Worm (Caenorhabditis elegans) whole organism, dauer: ENCODE measurements around the gene ssq-3.

Experiments
- unc-62 ChIP-seq: sonication (generic microtip); optimal IDR thresholded peaks from 2 replicates; lab custom pipeline; 2017; ENCODE audit warnings: missing biosample characterization, missing genetic modification reagents, missing genetic modification characterization

Gene ssq-3

DNA sequence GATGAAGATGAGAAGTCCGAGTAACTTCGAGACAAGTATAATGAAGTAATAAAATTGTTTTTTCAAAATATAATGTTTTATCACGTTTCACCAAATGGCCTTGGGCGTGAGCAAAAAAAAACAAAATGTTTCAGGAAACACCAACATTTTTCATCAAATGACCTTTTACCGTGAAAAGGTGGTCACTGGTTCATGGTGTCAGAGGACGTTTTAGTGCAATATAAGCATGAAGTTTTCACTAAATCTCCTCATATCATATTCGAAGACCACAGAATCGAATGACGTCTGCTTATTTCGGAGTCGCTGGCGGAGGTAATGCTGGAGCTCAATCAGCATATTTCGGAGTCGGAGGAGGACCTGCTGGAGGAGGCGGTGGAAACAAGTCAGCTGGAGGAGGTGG lies at the start of gene ssq-3, which contains the start of gene ZC477.7:
Gene ssq-3, plus strand, starts transcription at position 251 of the 400 bp plus-strand sequence.
Gene ZC477.7, minus strand, starts transcription at position 101 of the 400 bp plus-strand sequence.
- TF ChIP-seq unc-62 (GFP tag; lab: Kevin White, UChicago), result no peak

DNA sequence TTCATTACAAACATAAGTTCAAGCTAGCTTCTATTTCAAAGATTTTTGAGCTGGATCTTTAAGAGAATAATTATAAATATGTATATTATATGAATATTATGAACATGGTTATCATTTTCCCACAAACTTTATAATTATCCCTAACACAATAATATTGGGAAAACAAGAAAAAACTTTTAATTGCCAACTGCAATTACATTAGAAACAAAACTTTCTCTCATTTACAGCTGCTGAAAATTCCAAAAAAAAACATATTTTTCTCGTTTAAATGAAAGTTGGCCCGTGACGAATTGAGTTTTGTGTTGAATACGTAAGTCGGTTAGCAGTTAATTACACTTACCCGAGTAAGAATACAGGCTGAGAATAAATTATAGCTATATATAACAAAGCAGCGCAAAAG lies 48.7 kb upstream of the ssq-3 start:
- no peak for TF ChIP-seq unc-62 (GFP tag; lab: Kevin White, UChicago)

DNA sequence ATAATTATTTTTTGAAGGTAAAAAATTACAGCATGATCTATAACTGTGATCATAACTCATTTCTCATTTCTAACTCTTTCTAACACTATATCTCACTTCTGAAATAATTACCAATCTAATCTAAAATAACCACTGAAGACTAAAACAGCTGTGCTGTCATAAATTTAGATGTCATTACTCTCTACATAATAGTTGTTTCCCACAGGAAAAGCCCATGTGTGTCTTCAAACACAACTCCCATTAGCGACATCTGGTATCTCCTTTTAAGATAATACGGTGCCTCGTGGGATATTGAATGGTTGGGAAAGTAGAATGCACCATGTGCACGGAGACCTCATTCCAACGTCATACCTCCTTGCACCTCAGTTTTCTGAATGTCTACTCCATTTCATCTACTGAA lies 46.4 kb upstream of the ssq-3 start, which contains the start of gene Y43B11AL.1:
Gene Y43B11AL.1, plus strand, starts transcription at position 301 of the 400 bp plus-strand sequence.
- TF ChIP-seq unc-62 (GFP tag; lab: Kevin White, UChicago), result no peak

DNA sequence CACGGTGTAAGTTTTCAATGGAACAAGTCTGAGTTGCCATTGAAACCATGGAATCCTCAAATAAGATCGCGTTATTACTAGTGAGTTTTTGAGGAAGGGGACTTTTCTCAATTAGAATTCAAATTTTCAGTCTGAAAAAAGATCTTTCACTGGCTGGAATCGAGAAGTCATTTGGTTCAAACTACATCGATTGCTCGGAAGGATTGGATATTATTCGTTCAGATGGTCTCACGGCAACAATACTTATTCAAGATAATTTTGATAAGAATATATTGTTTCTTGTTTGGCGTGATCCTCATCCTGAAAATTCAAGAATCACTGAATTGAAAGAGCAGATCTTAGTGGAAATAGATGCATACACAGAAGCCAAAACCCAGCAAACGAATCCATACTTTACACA lies 44.0 kb upstream of the ssq-3 start:
- TF ChIP-seq unc-62 (GFP tag; lab: Kevin White, UChicago), result no peak

ce11 chrIV:7072110-7072509 lies 39.3 kb upstream of the ssq-3 start, which contains the start of gene srg-48:
TSS of gene srg-48 (plus strand) at chrIV:7072410.
- TF ChIP-seq unc-62 (GFP tag; lab: Kevin White, UChicago), result no peak

ce11 chrIV:7075063-7075462 lies 36.3 kb upstream of the ssq-3 start, which contains the start of gene srg-50:
TSS of gene srg-50 (minus strand) at chrIV:7075163.
- no peak for TF ChIP-seq unc-62 (GFP tag; lab: Kevin White, UChicago)

DNA sequence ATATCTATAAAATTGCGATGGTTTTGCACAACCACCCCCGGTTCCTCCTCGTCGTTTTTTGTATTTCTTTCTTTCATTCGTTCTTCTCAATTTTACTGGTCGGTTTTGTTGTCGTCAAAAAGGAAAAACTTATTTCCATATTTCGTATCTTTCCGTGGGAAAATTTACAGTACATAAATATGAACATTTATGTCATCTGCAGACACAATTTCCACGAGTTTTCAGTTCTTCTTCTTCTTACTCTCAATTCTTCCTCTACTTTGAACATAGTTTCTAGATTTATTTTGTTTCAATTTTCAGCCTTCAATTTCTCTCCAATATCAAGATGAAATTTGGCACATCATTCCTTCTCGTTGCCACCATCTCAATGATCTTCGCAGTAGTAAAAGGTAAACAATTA lies 30.2 kb upstream of the ssq-3 start, which contains the start of gene Y43B11AR.1:
Gene Y43B11AR.1, plus strand, starts transcription at position 301 of the 400 bp plus-strand sequence.
- no peak for TF ChIP-seq unc-62 (GFP tag; lab: Kevin White, UChicago)

- TF ChIP-seq unc-62 (GFP tag; lab: Kevin White, UChicago), result no peak
These were observed 28.0 kb upstream of the ssq-3 start, which contains the start of gene Y43B11AR.3 for ce11 chrIV:7083382-7083784. TSS of gene Y43B11AR.3 (minus strand) at chrIV:7083716.

ce11 chrIV:7083976-7084375 lies 27.4 kb upstream of the ssq-3 start:
- TF ChIP-seq unc-62 (GFP tag; lab: Kevin White, UChicago), result no peak

DNA sequence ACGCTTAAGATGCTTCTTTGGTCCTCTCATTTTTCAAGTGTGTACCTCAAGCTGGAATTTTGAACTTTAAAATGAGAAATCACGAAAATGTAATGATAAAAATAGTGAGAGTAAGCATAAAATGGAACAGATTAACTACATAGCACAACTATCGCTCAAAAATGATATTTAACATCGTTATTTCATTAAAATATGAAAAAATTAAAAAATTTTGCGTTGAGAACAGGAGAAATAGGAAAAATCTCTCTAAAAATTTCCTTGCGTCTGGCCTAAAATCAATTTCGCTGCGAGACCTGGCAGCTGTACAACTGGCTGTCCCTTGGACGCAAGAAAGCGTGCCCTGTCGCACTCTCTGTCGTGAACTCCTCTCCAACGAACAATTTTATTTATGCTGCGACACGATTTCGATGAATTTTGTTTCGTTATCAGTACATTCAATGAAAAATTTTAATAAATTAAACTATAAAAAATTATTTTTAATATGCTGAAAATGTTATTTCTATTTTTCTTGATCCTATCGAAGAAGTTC lies 26.7 kb upstream of the ssq-3 start, which contains the start of gene rps-4:
Gene rps-4, minus strand, starts transcription at position 51 of the 529 bp plus-strand sequence.
- TF ChIP-seq unc-62 (GFP tag; lab: Kevin White, UChicago), result no peak

ce11 chrIV:7094216-7094758 lies 17.1 kb upstream of the ssq-3 start, which contains the start of gene deb-1:
TSS of gene deb-1 (minus strand) at chrIV:7094266.
- no peak for TF ChIP-seq unc-62 (GFP tag; lab: Kevin White, UChicago)

DNA sequence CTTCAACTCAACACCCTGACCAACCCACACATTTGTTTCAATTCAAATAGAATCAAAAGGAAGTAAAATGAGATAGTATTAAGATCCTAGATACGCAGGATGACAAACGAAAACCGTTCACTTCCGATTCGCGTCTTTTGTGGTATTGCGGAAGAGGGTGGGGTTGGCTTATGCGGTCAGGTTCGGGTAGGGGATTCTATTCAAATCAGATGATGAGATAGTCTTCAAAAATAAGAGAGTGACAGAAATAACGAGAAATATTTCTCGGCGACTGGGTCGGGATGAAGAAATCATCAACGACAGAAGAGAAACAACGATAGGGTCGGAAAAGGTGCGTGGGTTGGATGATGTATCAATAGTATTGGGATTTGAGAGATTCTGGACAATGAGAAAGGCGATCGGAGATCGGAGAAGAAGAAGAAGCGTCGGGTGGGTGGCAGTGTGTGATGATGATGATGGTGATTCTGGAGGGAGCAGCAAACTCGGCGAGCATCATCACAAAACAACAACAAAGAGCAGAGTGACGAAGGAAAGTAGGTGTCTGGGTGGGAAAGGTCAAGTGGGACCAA lies 15.9 kb upstream of the ssq-3 start:
- no peak for TF ChIP-seq unc-62 (GFP tag; lab: Kevin White, UChicago)

DNA sequence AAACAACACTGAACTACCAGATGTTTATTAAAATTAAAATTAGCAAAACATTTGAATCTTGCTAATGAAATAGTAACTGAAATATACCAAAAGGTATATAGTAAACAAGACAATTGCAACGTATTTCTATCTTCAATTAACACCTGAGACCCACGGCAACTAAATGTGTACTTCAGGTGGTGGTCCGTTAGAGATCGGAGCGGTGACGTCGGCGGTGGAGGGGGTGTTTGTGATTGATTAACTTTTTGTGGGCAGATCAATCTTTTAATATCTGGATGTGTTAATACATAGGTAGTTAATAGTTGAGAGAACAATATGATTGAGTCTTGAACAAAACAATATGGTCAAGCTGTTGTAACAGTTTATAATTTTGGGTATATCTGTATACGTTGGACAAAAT lies 15.3 kb upstream of the ssq-3 start:
- TF ChIP-seq unc-62 (GFP tag; lab: Kevin White, UChicago), result no peak

- TF ChIP-seq unc-62 (GFP tag; lab: Kevin White, UChicago), result no peak
These were observed 14.0 kb upstream of the ssq-3 start for ce11 chrIV:7097450-7097849.

DNA sequence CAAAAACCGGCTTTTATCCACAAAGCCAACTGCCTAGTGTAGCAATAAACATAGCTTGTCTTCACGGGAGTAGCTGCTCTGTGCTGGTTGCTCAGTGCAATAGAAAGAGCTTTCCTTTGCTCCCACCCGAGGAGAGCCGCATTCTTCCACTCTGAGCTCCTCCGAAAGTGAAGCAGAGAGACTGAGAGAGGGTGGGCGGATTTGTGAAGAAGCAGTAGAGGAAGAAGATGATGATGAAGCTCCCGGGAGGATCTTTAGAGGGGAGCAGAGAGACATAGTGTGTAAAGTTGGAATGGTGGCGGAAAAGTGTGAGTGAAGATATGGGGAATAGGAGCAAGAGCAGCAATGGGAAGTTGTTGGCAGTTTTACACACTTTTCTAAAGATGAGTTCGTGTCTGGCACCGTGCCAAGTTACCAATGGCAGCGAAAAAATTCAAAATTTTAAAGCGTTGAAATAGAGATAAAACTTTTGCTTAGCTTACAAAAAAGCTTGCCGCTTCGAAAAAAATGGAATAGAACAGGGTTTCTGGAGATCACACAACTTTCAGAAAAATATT lies 12.8 kb upstream of the ssq-3 start, which contains the start of gene ZC477.4:
Gene ZC477.4, minus strand, starts transcription at position 276 of the 557 bp plus-strand sequence.
- no peak for TF ChIP-seq unc-62 (GFP tag; lab: Kevin White, UChicago)

ce11 chrIV:7099377-7099776 lies 12.0 kb upstream of the ssq-3 start:
- no peak for TF ChIP-seq unc-62 (GFP tag; lab: Kevin White, UChicago)
